Fruit fly (Drosophila melanogaster): ENCODE data around the gene Unc-115a.

dm6 chr3R:9710228-9710627 is 5.0 kb upstream of the Unc-115a start:
- TF ChIP-seq cnc (optimal IDR thresholded peaks at IDR 0.05) = no peak
- no peak for TF ChIP-seq Clk (GFP tag; optimal IDR thresholded peaks at IDR 0.05)
- no peak for TF ChIP-seq CG12768 (GFP tag; optimal IDR thresholded peaks at IDR 0.05)
- no peak for TF ChIP-seq kay (GFP tag; ENCODE audit: borderline replicate concordance)
- TF ChIP-seq CG5204 (GFP tag; optimal IDR thresholded peaks at IDR 0.05) = no peak
- TF ChIP-seq cic (GFP tag; optimal IDR thresholded peaks at IDR 0.05) = no peak
- no peak for TF ChIP-seq CG7101 (tag; optimal IDR thresholded peaks at IDR 0.05)
- TF ChIP-seq CG14711 (tag; optimal IDR thresholded peaks at IDR 0.05) = no peak
- no peak for TF ChIP-seq Crg-1 (GFP tag; optimal IDR thresholded peaks at IDR 0.05)
- no peak for TF ChIP-seq CG7045 (GFP tag; optimal IDR thresholded peaks at IDR 0.05)
- TF ChIP-seq ovo (GFP tag; optimal IDR thresholded peaks at IDR 0.05) = no peak
- no peak for TF ChIP-seq pad (GFP tag; optimal IDR thresholded peaks at IDR 0.05)

Measured in whole organism, adult.